Fruit fly (Drosophila melanogaster) whole organism, adult: ENCODE data around the gene CG7326.

Experiments used
- CG14711 ChIP-seq: fragments of 200-800 bp; sonication (Bioruptor generic); optimal IDR thresholded peaks from 2 replicates; lab custom pipeline; 2018; ENCODE audit warnings: missing biosample characterization, mild to moderate bottlenecking, missing genetic modification characterization, moderate library complexity
- CG1620 ChIP-seq: fragments of 200-800 bp; sonication (Bioruptor generic); optimal IDR thresholded peaks from 2 replicates; lab custom pipeline; 2016; ENCODE audit warnings: missing biosample characterization, missing genetic modification characterization
- CG7045 ChIP-seq: fragments of 200-800 bp; sonication (Bioruptor generic); optimal IDR thresholded peaks from 2 replicates; lab custom pipeline; 2017; ENCODE audit warnings: missing biosample characterization, mild to moderate bottlenecking, missing genetic modification characterization
- CG7101 ChIP-seq: fragments of 200-800 bp; sonication (Bioruptor generic); optimal IDR thresholded peaks from 2 replicates; lab custom pipeline; 2018; ENCODE audit warnings: missing biosample characterization, mild to moderate bottlenecking, missing genetic modification characterization, moderate library complexity
- cic ChIP-seq: fragments of 200-800 bp; sonication (Bioruptor generic); optimal IDR thresholded peaks from 2 replicates; lab custom pipeline; 2017; ENCODE audit warnings: missing biosample characterization, mild to moderate bottlenecking, missing genetic modification characterization, moderate library complexity
- cnc ChIP-seq, 2 experiments: fragments of >200 bp; optimal IDR thresholded peaks; 2 replicates each; lab custom pipeline; 2017
- pad ChIP-seq: fragments of 200-800 bp; sonication (Bioruptor generic); optimal IDR thresholded peaks from 3 replicates; lab custom pipeline; 2017; ENCODE audit warnings: missing biosample characterization, missing genetic modification characterization, mild to moderate bottlenecking, moderate library complexity, missing genetic modification reagents

CG7326 gene

DNA sequence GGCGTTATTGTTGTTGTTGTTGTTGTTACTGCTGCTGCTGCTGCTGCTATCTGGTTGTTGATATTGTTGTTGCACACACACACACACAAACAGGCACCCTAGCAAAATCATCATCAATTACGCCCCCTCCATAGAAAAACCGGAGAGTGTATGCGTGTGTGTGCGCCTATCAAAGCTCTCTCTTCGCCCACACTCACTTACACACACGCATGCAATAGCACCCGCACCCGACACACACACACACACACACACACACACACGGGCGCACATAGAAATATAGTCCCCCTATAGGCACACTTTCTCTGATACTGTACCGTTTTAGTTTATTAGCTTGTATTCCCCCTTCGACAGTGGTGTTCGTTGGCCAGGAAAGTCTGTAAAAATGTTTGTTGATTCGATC, 49.2 kb downstream of the CG7326 start:
- TF ChIP-seq CG7101 (no peak), CG1620 (GFP tag; lab: Kevin White, UChicago) (no peak), CG14711 (no peak), CG7045 (no peak), pad (GFP tag; lab: Kevin White, UChicago) (peak; percentile 51)

DNA sequence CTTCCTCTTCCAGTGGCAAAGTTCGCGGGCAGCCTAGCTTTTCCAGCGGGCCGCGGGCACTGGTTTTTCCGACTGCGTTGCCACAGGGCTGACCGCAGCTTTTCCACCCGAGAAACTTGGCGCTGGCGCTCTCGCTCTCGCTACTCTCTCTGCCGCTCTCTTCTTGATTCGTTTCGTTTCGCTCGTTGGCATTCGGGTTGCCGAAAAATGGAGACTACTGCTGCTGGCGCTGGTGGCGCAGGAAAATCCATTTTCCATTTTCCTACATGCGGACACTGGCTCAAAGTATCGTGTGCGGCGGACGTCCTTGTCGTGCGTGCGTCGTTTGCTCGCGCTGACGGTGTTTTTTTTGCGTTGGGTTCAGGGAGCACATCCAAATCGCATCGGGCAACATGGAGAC, 50.5 kb downstream of the CG7326 start, which contains the start of gene CG42450:
TSS of gene CG42450 (plus strand) at position 249 of the 400 bp plus-strand sequence.
- TF ChIP-seq cnc (optimal IDR thresholded peaks at IDR 0.05; lab: Kevin White, UChicago): no peak

DNA sequence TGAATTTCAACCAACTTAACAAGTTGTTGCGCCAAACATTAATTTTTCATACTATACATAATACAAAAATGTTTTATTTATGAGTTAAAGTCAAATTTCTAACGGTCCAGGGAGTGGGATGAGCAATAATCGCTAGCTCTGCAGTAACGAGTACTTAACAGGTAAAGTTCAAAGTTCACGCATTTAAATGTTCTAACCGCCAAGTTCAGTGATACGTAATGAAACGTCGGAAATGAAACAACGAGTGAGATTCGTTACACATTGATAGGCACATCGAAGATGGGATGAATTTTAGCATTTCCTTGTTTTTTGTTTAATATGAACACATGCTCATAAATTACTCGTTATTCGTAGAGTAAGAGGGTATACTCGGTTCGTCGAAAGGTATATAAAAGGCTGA, 51.5 kb downstream of the CG7326 start:
- TF ChIP-seq cic (GFP tag; lab: Kevin White, UChicago): no peak
